Fruit fly (Drosophila melanogaster) whole organism, embryonic: ENCODE data around the gene NetB.

Source experiments
- BtbVII ChIP-seq: fragments of 200-800 bp; sonication (Bioruptor generic); optimal IDR thresholded peaks from 3 replicates; lab custom pipeline; 2017; ENCODE audit warnings: missing biosample characterization, mild to moderate bottlenecking, missing genetic modification characterization
- C15 ChIP-seq: fragments of 200-800 bp; sonication (Bioruptor generic); IDR thresholded peaks from 3 replicates; pipeline ENCODE4 v1.3.6; 2022; ENCODE audit warnings: missing biosample characterization, missing genetic modification characterization
- CG10979 ChIP-seq: fragments of 200-800 bp; sonication (Bioruptor generic); optimal IDR thresholded peaks from 2 replicates; lab custom pipeline; 2018; ENCODE audit warnings: missing biosample characterization, mild to moderate bottlenecking, missing genetic modification characterization, moderate library complexity
- CG12155 ChIP-seq: fragments of 200-800 bp; sonication (Bioruptor generic); optimal IDR thresholded peaks from 3 replicates; lab custom pipeline; 2016; ENCODE audit warnings: missing biosample characterization, missing genetic modification characterization
- CG12219 ChIP-seq: fragments of 200-800 bp; sonication (Bioruptor generic); optimal IDR thresholded peaks from 3 replicates; lab custom pipeline; 2018; ENCODE audit warnings: missing biosample characterization, mild to moderate bottlenecking, missing genetic modification characterization
- CG13123 ChIP-seq: fragments of 200-800 bp; sonication (Bioruptor generic); optimal IDR thresholded peaks from 2 replicates; lab custom pipeline; 2016; ENCODE audit warnings: missing biosample characterization, missing genetic modification characterization
- CG15011 ChIP-seq: fragments of 200-800 bp; sonication (Bioruptor generic); optimal IDR thresholded peaks from 3 replicates; lab custom pipeline; 2018; ENCODE audit warnings: missing biosample characterization, mild to moderate bottlenecking, missing genetic modification characterization
- CG1529 ChIP-seq: fragments of 200-800 bp; sonication (Bioruptor generic); optimal IDR thresholded peaks from 3 replicates; lab custom pipeline; 2018; ENCODE audit warnings: missing biosample characterization, missing genetic modification characterization
- CG16813 ChIP-seq: fragments of 200-800 bp; sonication (Bioruptor generic); IDR thresholded peaks from 3 replicates; pipeline ENCODE4 v1.3.6; 2022; ENCODE audit warnings: missing biosample characterization, missing genetic modification characterization; ENCODE audit not compliant: partially characterized antibody
- CG16863 ChIP-seq: fragments of 200-800 bp; sonication (Bioruptor generic); optimal IDR thresholded peaks from 3 replicates; lab custom pipeline; 2016; ENCODE audit warnings: missing biosample characterization, missing genetic modification characterization
- CG17568 ChIP-seq: fragments of 200-800 bp; sonication (Bioruptor generic); optimal IDR thresholded peaks from 2 replicates; lab custom pipeline; 2018; ENCODE audit warnings: missing biosample characterization, mild to moderate bottlenecking, missing genetic modification characterization, moderate library complexity
- CG17612 ChIP-seq: fragments of 200-800 bp; sonication (Bioruptor generic); IDR thresholded peaks from 2 replicates; pipeline ENCODE4 v1.3.6; 2022; ENCODE audit warnings: missing biosample characterization, missing genetic modification characterization
- CG31388 ChIP-seq: fragments of 200-800 bp; sonication (Bioruptor generic); optimal IDR thresholded peaks from 2 replicates; lab custom pipeline; 2016; ENCODE audit warnings: missing biosample characterization, missing genetic modification characterization
- CG3163 ChIP-seq: fragments of 200-800 bp; sonication (Bioruptor generic); optimal IDR thresholded peaks from 3 replicates; lab custom pipeline; 2016; ENCODE audit warnings: missing biosample characterization, missing genetic modification characterization
- CG4424 ChIP-seq: fragments of 200-800 bp; sonication (Bioruptor generic); optimal IDR thresholded peaks from 3 replicates; lab custom pipeline; 2016; ENCODE audit warnings: missing biosample characterization, missing genetic modification characterization
- CG6272 ChIP-seq: fragments of 200-800 bp; sonication (Bioruptor generic); IDR thresholded peaks from 2 replicates; pipeline ENCODE4 v1.3.6; 2022; ENCODE audit warnings: missing biosample characterization, missing genetic modification characterization
- CG6683 ChIP-seq: fragments of 200-800 bp; sonication (Bioruptor generic); optimal IDR thresholded peaks from 2 replicates; lab custom pipeline; 2017; ENCODE audit warnings: missing biosample characterization, mild to moderate bottlenecking, missing genetic modification characterization, missing genetic modification reagents
- CG7963 ChIP-seq: fragments of 200-800 bp; sonication (Bioruptor generic); IDR thresholded peaks from 3 replicates; pipeline ENCODE4 v1.3.6; 2022; ENCODE audit warnings: missing biosample characterization, missing genetic modification characterization; ENCODE audit not compliant: partially characterized antibody
- Camta ChIP-seq: fragments of 200-800 bp; sonication (Bioruptor generic); optimal IDR thresholded peaks from 2 replicates; lab custom pipeline; 2016; ENCODE audit warnings: missing biosample characterization, missing genetic modification characterization
- Chrac-16 ChIP-seq: fragments of 200-800 bp; sonication (Bioruptor generic); optimal IDR thresholded peaks from 3 replicates; lab custom pipeline; 2016; ENCODE audit warnings: missing biosample characterization, missing genetic modification characterization
- Deaf1 ChIP-seq: fragments of 200-800 bp; optimal IDR thresholded peaks from 3 replicates; lab custom pipeline; 2019; ENCODE audit warnings: missing biosample characterization, mild to moderate bottlenecking, missing genetic modification characterization, moderate library complexity
- Dfd ChIP-seq, 2 experiments: fragments of >200 bp; optimal IDR thresholded peaks; 2 replicates each; lab custom pipeline; 2017; ENCODE audit warnings: missing biosample characterization in 2 of 2, missing genetic modification characterization in 2 of 2
- Doc2 ChIP-seq: fragments of 200-800 bp; sonication (Bioruptor generic); IDR thresholded peaks from 2 replicates; pipeline ENCODE4 v1.3.6; 2022; ENCODE audit warnings: missing biosample characterization, missing genetic modification characterization
- Drgx ChIP-seq: fragments of 200-800 bp; sonication (Bioruptor generic); IDR thresholded peaks from 2 replicates; pipeline ENCODE4 v1.3.6; 2022; ENCODE audit warnings: missing biosample characterization, missing genetic modification characterization
- E2f1 ChIP-seq: fragments of 200-800 bp; sonication (Bioruptor generic); IDR thresholded peaks from 2 replicates; pipeline ENCODE4 v1.3.6; 2022; ENCODE audit warnings: missing biosample characterization, missing genetic modification characterization
- Elba2 ChIP-seq: fragments of 200-800 bp; sonication (Bioruptor generic); optimal IDR thresholded peaks from 3 replicates; lab custom pipeline; 2016; ENCODE audit warnings: missing biosample characterization, missing genetic modification characterization
- HmgD ChIP-seq: fragments of 200-800 bp; sonication (Bioruptor generic); optimal IDR thresholded peaks from 3 replicates; lab custom pipeline; 2016; ENCODE audit warnings: missing biosample characterization, missing genetic modification characterization
- Hr39 ChIP-seq: fragments of >200 bp; optimal IDR thresholded peaks from 2 replicates; lab custom pipeline; 2017
- MTF-1 ChIP-seq: fragments of 200-800 bp; sonication (Bioruptor generic); optimal IDR thresholded peaks from 2 replicates; lab custom pipeline; 2018; ENCODE audit warnings: missing biosample characterization, mild to moderate bottlenecking, missing genetic modification characterization, borderline replicate concordance
- NC2β ChIP-seq: fragments of 200-800 bp; sonication (Bioruptor generic); optimal IDR thresholded peaks from 2 replicates; lab custom pipeline; 2016; ENCODE audit warnings: missing biosample characterization, missing genetic modification characterization
- NFAT ChIP-seq: fragments of 200-800 bp; sonication (Bioruptor generic); IDR thresholded peaks from 2 replicates; pipeline ENCODE4 v1.3.6; 2022; ENCODE audit warnings: missing biosample characterization, missing genetic modification characterization
- Neu2 ChIP-seq: fragments of 200-800 bp; sonication (Bioruptor generic); optimal IDR thresholded peaks from 3 replicates; lab custom pipeline; 2016; ENCODE audit warnings: missing biosample characterization, missing genetic modification characterization, borderline replicate concordance
- Nf-YC ChIP-seq: fragments of 200-800 bp; optimal IDR thresholded peaks from 3 replicates; lab custom pipeline; 2019; ENCODE audit warnings: missing biosample characterization, mild to moderate bottlenecking, missing genetic modification characterization, moderate library complexity
- Ptx1 ChIP-seq: fragments of 200-800 bp; sonication (Bioruptor generic); IDR thresholded peaks from 2 replicates; pipeline ENCODE4 v1.3.6; 2022; ENCODE audit warnings: missing biosample characterization, missing genetic modification characterization
- Trl ChIP-seq, 3 experiments: fragments of >200 bp in 2 of 3; fragments of 200-800 bp in 1 of 3; sonication (Bioruptor generic) in 1 of 3; optimal IDR thresholded peaks; 2 replicates in 1 of 3; 3 replicates in 2 of 3; lab custom pipeline; 2016 to 2017; ENCODE audit warnings: missing biosample characterization in 1 of 3, missing genetic modification characterization in 1 of 3
- aop ChIP-seq: fragments of 200-800 bp; sonication (Bioruptor generic); IDR thresholded peaks from 2 replicates; pipeline ENCODE4 v1.3.6; 2022; ENCODE audit warnings: missing biosample characterization, missing genetic modification characterization
- bab2 ChIP-seq: fragments of 200-800 bp; sonication (Bioruptor generic); optimal IDR thresholded peaks from 2 replicates; lab custom pipeline; 2016; ENCODE audit warnings: missing biosample characterization, missing genetic modification characterization
- chif ChIP-seq, 2 experiments: fragments of 200-800 bp; sonication (Bioruptor generic); optimal IDR thresholded peaks; 3 replicates each; lab custom pipeline; 2016; ENCODE audit warnings: missing biosample characterization in 2 of 2, missing genetic modification characterization in 2 of 2
- dan ChIP-seq: fragments of 200-800 bp; sonication (Bioruptor generic); IDR thresholded peaks from 2 replicates; pipeline ENCODE4 v1.3.6; 2022; ENCODE audit warnings: missing biosample characterization, missing genetic modification characterization
- dmrt11E ChIP-seq: fragments of 200-800 bp; sonication (Bioruptor generic); optimal IDR thresholded peaks from 3 replicates; lab custom pipeline; 2018; ENCODE audit warnings: missing biosample characterization, mild to moderate bottlenecking, missing genetic modification characterization, moderate library complexity
- exex ChIP-seq: fragments of 200-800 bp; sonication (Bioruptor generic); optimal IDR thresholded peaks from 4 replicates; lab custom pipeline; 2018; ENCODE audit warnings: missing biosample characterization, mild to moderate bottlenecking, missing genetic modification characterization, moderate library complexity
- eyg ChIP-seq: fragments of 200-800 bp; sonication (Bioruptor generic); optimal IDR thresholded peaks from 3 replicates; lab custom pipeline; 2016; ENCODE audit warnings: missing biosample characterization, missing genetic modification characterization
- fd3F ChIP-seq: fragments of 200-800 bp; sonication (Bioruptor generic); optimal IDR thresholded peaks from 2 replicates; lab custom pipeline; 2018; ENCODE audit warnings: missing biosample characterization, mild to moderate bottlenecking, missing genetic modification characterization, moderate library complexity
- her ChIP-seq: fragments of 200-800 bp; sonication (Bioruptor generic); optimal IDR thresholded peaks from 2 replicates; lab custom pipeline; 2016; ENCODE audit warnings: missing biosample characterization, missing genetic modification characterization
- lola ChIP-seq, 3 experiments: fragments of >200 bp in 2 of 3; fragments of 200-800 bp in 1 of 3; sonication (Bioruptor generic) in 1 of 3; optimal IDR thresholded peaks; 2 replicates each; lab custom pipeline; 2017 to 2019; ENCODE audit warnings: missing biosample characterization in 3 of 3, missing genetic modification characterization in 3 of 3, mild to moderate bottlenecking in 1 of 3, moderate library complexity in 1 of 3
- pan ChIP-seq, 4 experiments: fragments of >200 bp in 3 of 4; fragments of 200-800 bp in 1 of 4; sonication (Bioruptor generic) in 1 of 4; optimal IDR thresholded peaks in 3 of 4; IDR thresholded peaks in 1 of 4; 2 replicates each; pipeline versions ENCODE4 v1.3.6 to Lab custom; 2017 to 2022; ENCODE audit warnings: missing biosample characterization in 2 of 4, missing genetic modification characterization in 2 of 4, mixed read lengths in 1 of 4
- slou ChIP-seq: fragments of 200-800 bp; sonication (Bioruptor generic); optimal IDR thresholded peaks from 3 replicates; lab custom pipeline; 2016; ENCODE audit warnings: missing biosample characterization, missing genetic modification characterization
- tio ChIP-seq: fragments of 200-800 bp; sonication (Bioruptor generic); optimal IDR thresholded peaks from 2 replicates; lab custom pipeline; 2017; ENCODE audit warnings: missing biosample characterization, missing genetic modification characterization, inconsistent platforms
- tll ChIP-seq, 2 experiments: fragments of 200-800 bp in 1 of 2; fragments of >200 bp in 1 of 2; sonication (Bioruptor generic) in 1 of 2; optimal IDR thresholded peaks; 2 replicates each; lab custom pipeline; 2017 to 2019; ENCODE audit warnings: missing biosample characterization in 2 of 2, missing genetic modification characterization in 2 of 2, mild to moderate bottlenecking in 1 of 2, moderate library complexity in 1 of 2
- z ChIP-seq: fragments of 200-800 bp; sonication (Bioruptor generic); IDR thresholded peaks from 3 replicates; pipeline ENCODE4 v1.3.6; 2022; ENCODE audit warnings: missing biosample characterization, missing genetic modification characterization

NetB gene

DNA sequence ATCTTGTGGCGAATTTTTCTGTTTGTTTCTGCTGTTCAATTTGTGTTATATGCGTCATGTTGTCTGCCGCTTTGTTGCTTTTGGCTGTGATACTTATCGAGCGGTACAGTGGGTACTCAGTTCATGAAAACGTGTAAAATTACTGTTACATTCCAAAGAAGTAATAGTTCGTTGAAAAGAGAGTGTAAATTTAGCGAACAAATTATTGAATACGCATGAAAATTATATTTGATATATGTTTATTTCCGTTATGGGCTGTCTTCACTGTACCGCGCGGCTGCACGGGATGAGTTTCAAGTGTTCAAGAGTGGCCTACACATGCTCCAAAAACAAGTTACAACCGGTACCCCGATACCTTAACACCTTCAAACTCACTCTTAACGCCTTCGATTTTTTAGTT lies 60.1 kb downstream of the NetB start (continued):
- TF ChIP-seq Hr39 (lab: Kevin White, UChicago), result no peak
- no peak for TF ChIP-seq tll (GFP tag; optimal IDR thresholded peaks at IDR 0.05; lab: Kevin White, UChicago)
- TF ChIP-seq pan (optimal IDR thresholded peaks at IDR 0.05; lab: Kevin White, UChicago), result no peak
- TF ChIP-seq pan (GFP tag; optimal IDR thresholded peaks at IDR 0.05 in 1 of 2, IDR thresholded peaks at IDR 0.05 in 1 of 2), result peak in 1 of 2 experiments; percentile 87
- TF ChIP-seq CG15011, result peak; percentile 11
- TF ChIP-seq aop (GFP tag; lab: Robert Waterston, UW), result no peak
- TF ChIP-seq CG16863 (GFP tag; lab: Kevin White, UChicago), result peak; percentile 63
- TF ChIP-seq MTF-1 (GFP tag; lab: Kevin White, UChicago), result peak; percentile 34
- TF ChIP-seq NFAT (GFP tag; lab: Robert Waterston, UW), result no peak
- peak; percentile 57 for TF ChIP-seq fd3F (GFP tag; lab: Kevin White, UChicago)
- no peak for TF ChIP-seq Trl (optimal IDR thresholded peaks at IDR 0.05; lab: Kevin White, UChicago)
- peak; percentile 48 for TF ChIP-seq Trl (GFP tag; optimal IDR thresholded peaks at IDR 0.05; lab: Kevin White, UChicago)
- peak; percentile 26 for TF ChIP-seq dmrt11E (tag; lab: Kevin White, UChicago)
- TF ChIP-seq CG16813 (GFP tag; lab: Robert Waterston, UW), result no peak
- peak in 1 of 3 experiments; percentile 26 for TF ChIP-seq lola (GFP tag; optimal IDR thresholded peaks at IDR 0.05; lab: Kevin White, UChicago)
- TF ChIP-seq tio (GFP tag; lab: Kevin White, UChicago), result peak; percentile 43
- peak; percentile 37 for TF ChIP-seq CG1529
- TF ChIP-seq Elba2 (GFP tag; lab: Kevin White, UChicago), result no peak
- TF ChIP-seq E2f1 (GFP tag; lab: Robert Waterston, UW), result peak; percentile 68
- TF ChIP-seq CG17568 (GFP tag; lab: Kevin White, UChicago), result no peak
- TF ChIP-seq Chrac-16 (GFP tag; lab: Kevin White, UChicago), result peak; percentile 48
- TF ChIP-seq Doc2, result 0 out of 2 replicates have a peak, but pooled peaks have one; percentile 23
- TF ChIP-seq Deaf1 (tag; lab: Kevin White, UChicago), result peak; percentile 10
- no peak for TF ChIP-seq CG13123 (GFP tag; lab: Kevin White, UChicago)
- peak; percentile 84 for TF ChIP-seq CG12219
- TF ChIP-seq CG6683, result peak; percentile 4
- TF ChIP-seq chif (GFP tag; optimal IDR thresholded peaks at IDR 0.05; lab: Kevin White, UChicago), result peak; percentile 46 to 72
- no peak for TF ChIP-seq her (GFP tag; lab: Kevin White, UChicago)
- peak; percentile 73 for TF ChIP-seq bab2 (GFP tag; lab: Kevin White, UChicago)
- 0 out of 3 replicates have a peak, but pooled peaks have one; percentile 14 for TF ChIP-seq z (GFP tag; lab: Robert Waterston, UW)
- no peak for TF ChIP-seq Neu2 (GFP tag; lab: Kevin White, UChicago)
- no peak for TF ChIP-seq CG7963 (GFP tag; lab: Robert Waterston, UW)
- no peak for TF ChIP-seq eyg (GFP tag; lab: Kevin White, UChicago)
- 0 out of 3 replicates have a peak, but pooled peaks have one; percentile 23 for TF ChIP-seq C15 (GFP tag; lab: Robert Waterston, UW)
- TF ChIP-seq CG31388 (GFP tag; lab: Kevin White, UChicago), result peak; percentile 15
- TF ChIP-seq Dfd (GFP tag; optimal IDR thresholded peaks at IDR 0.05; lab: Kevin White, UChicago), result no peak
- no peak for TF ChIP-seq dan (GFP tag; lab: Robert Waterston, UW)
- TF ChIP-seq exex, result no peak
- TF ChIP-seq CG6272 (GFP tag; lab: Robert Waterston, UW), result peak; percentile 35; the same call in 1 of the 2 replicates
- peak; percentile 55 for TF ChIP-seq CG4424 (GFP tag; lab: Kevin White, UChicago)
- TF ChIP-seq NC2β (GFP tag; lab: Kevin White, UChicago), result peak; percentile 5
- TF ChIP-seq CG12155 (GFP tag; lab: Kevin White, UChicago), result peak; percentile 16
- TF ChIP-seq Camta (GFP tag; lab: Kevin White, UChicago), result peak; percentile 40
- TF ChIP-seq CG10979 (tag; lab: Kevin White, UChicago), result peak; percentile 70
- TF ChIP-seq Drgx (GFP tag; lab: Robert Waterston, UW), result peak; percentile 86
- 0 out of 2 replicates have a peak, but pooled peaks have one; percentile 33 for TF ChIP-seq CG17612 (GFP tag; lab: Robert Waterston, UW)
- TF ChIP-seq BtbVII (GFP tag; lab: Kevin White, UChicago), result peak; percentile 17
- TF ChIP-seq HmgD (GFP tag; lab: Kevin White, UChicago), result no peak
- no peak for TF ChIP-seq slou (GFP tag; lab: Kevin White, UChicago)
- peak; percentile 10 for TF ChIP-seq CG3163 (GFP tag; lab: Kevin White, UChicago)
- TF ChIP-seq Nf-YC, result peak; percentile 60
- TF ChIP-seq Ptx1 (GFP tag; lab: Robert Waterston, UW), result peak; percentile 83
